Worm (Caenorhabditis elegans) whole organism, young adult: ENCODE results near the gene nid-1.

ENCODE experiments used
- B0019.2 ChIP-seq: fragments of 200-800 bp; sonication (Bioruptor generic); conservative IDR thresholded peaks from 2 replicates; pipeline ENCODE4 v1.3.6; 2022; ENCODE audit warnings: missing genetic modification reagents, missing genetic modification characterization, missing compliant biosample characterization
- C06A6.2 ChIP-seq: fragments of 200-800 bp; sonication (Bioruptor generic); conservative IDR thresholded peaks from 2 replicates; pipeline ENCODE4 v1.3.6; 2022; ENCODE audit warnings: missing genetic modification characterization, missing compliant biosample characterization
- F22D6.2 ChIP-seq: sonication (generic microtip); optimal IDR thresholded peaks from 2 replicates; lab custom pipeline; 2016; ENCODE audit warnings: mild to moderate bottlenecking, missing genetic modification characterization, missing compliant biosample characterization
- T07F8.4 ChIP-seq: sonication (generic microtip); optimal IDR thresholded peaks from 2 replicates; lab custom pipeline; 2016; ENCODE audit warnings: mild to moderate bottlenecking, missing genetic modification characterization, moderate library complexity, missing compliant biosample characterization
- cebp-1 ChIP-seq, 2 experiments: fragments of 200-800 bp in 1 of 2; sonication (Bioruptor generic) in 1 of 2; sonication (generic microtip) in 1 of 2; IDR thresholded peaks in 1 of 2; optimal IDR thresholded peaks in 1 of 2; 2 replicates each; pipeline versions ENCODE4 v1.3.6 to Lab custom; 2017 to 2022; ENCODE audit warnings: missing compliant biosample characterization in 2 of 2, missing genetic modification characterization in 2 of 2, mild to moderate bottlenecking in 1 of 2, missing genetic modification reagents in 1 of 2, moderate library complexity in 1 of 2
- hmg-1.2 ChIP-seq: fragments of 200-800 bp; sonication (Bioruptor generic); IDR thresholded peaks from 2 replicates; pipeline ENCODE4 v1.3.6; 2022; ENCODE audit warnings: missing genetic modification reagents, missing genetic modification characterization, missing compliant biosample characterization
- nfya-1 ChIP-seq: sonication (generic microtip); optimal IDR thresholded peaks from 2 replicates; lab custom pipeline; 2017; ENCODE audit warnings: antibody characterized with exemption, missing compliant biosample characterization, missing genetic modification characterization, borderline replicate concordance; ENCODE audit not compliant: insufficient read depth
- nhr-120 ChIP-seq: fragments of 200-800 bp; sonication (Bioruptor generic); IDR thresholded peaks from 2 replicates; pipeline ENCODE4 v1.3.6; 2022; ENCODE audit warnings: missing genetic modification characterization, missing compliant biosample characterization
- nhr-90 ChIP-seq: sonication (generic microtip); optimal IDR thresholded peaks from 2 replicates; lab custom pipeline; 2016; ENCODE audit warnings: missing genotype, mild to moderate bottlenecking, missing genetic modification characterization, missing compliant biosample characterization
- snpc-1.1 ChIP-seq: sonication (generic microtip); optimal IDR thresholded peaks from 2 replicates; lab custom pipeline; 2017; ENCODE audit warnings: missing genetic modification characterization, mild to moderate bottlenecking, missing compliant biosample characterization, antibody characterized with exemption, moderate library complexity, missing genotype, missing genetic modification reagents; ENCODE audit not compliant: insufficient read depth
- unc-62 ChIP-seq: fragments of 150-350 bp; optimal IDR thresholded peaks from 2 replicates; lab custom pipeline; 2014; ENCODE audit warnings: missing biosample characterization, missing genetic modification reagents, missing genetic modification characterization
- xnd-1 ChIP-seq: sonication (generic microtip); optimal IDR thresholded peaks from 2 replicates; lab custom pipeline; 2016; ENCODE audit warnings: missing genotype, missing genetic modification reagents, missing genetic modification characterization, missing compliant biosample characterization

DNA sequence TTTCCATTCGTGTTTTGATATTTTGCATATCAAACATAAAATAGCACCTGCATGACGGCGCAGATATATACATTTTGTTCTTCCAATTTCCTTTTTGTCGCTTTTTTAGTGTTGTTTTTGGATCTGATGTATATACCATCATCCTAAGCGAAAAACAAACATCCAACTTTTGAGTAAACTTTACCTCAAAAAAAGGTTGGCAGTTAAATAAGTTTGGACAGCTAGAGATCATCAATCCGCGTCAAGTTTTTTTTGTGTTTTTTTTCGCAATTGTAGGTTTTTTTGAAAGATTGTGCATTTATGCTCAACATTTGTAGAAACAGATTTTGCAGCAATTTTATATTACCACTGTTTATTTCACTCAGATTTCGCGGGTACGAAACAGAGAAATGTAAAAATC is 38.2 kb upstream of the nid-1 start, which contains the start of gene bus-19:
- TF ChIP-seq C06A6.2 (GFP tag; lab: Robert Waterston, UW) = no peak
- no peak for TF ChIP-seq snpc-1.1 (tag; lab: Kevin White, UChicago)
- TF ChIP-seq cebp-1 (GFP tag; IDR thresholded peaks at IDR 0.05; lab: Robert Waterston, UW) = no peak
- TF ChIP-seq cebp-1 (tag; optimal IDR thresholded peaks at IDR 0.05; lab: Kevin White, UChicago) = no peak
- no peak for TF ChIP-seq F22D6.2 (tag; lab: Kevin White, UChicago)
- no peak for TF ChIP-seq xnd-1
- TF ChIP-seq nhr-90 = no peak
- no peak for TF ChIP-seq nhr-120 (GFP tag; lab: Robert Waterston, UW)
- TF ChIP-seq B0019.2 (GFP tag; lab: Robert Waterston, UW) = no peak
- TF ChIP-seq T07F8.4 (tag; lab: Kevin White, UChicago) = no peak
- TF ChIP-seq unc-62 (GFP tag; lab: Kevin White, UChicago) = no peak
- no peak for TF ChIP-seq hmg-1.2 (GFP tag; lab: Robert Waterston, UW)
- TF ChIP-seq nfya-1 (tag; lab: Kevin White, UChicago) = no peak
